Worm (Caenorhabditis elegans): Measurements from ENCODE around the gene clec-162.

clec-162 gene

DNA sequence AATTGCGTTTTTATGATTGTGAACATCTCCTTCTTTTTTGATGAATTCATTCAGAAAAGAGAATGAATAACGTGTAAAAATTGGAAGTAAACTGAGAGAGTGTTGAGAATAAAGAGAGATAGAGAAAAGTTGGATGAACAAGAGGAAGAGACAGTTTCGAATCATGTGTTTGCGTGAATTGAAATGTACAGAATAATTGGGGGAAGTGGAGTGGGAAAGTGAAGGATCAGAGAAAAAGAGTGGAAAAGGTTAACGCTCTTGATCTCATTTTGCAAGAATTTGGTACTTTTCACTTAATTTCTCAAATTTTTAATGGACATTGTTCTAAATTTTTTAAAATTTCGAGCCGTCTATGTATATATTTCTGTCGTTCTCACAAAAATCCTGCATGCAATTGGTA lies 8.3 kb upstream of the clec-162 start:
- TF ChIP-seq lin-35 (GFP tag; optimal IDR thresholded peaks at IDR 0.05), result peak in 1 of 2 experiments; percentile 26
- TF ChIP-seq elt-2 (tag; optimal IDR thresholded peaks at IDR 0.05), result no peak
- no peak for TF ChIP-seq snpc-4 (tag; optimal IDR thresholded peaks at IDR 0.05)
- TF ChIP-seq lsy-2 (tag; optimal IDR thresholded peaks at IDR 0.05), result peak in 1 of 2 experiments; percentile 23
- no peak for TF ChIP-seq lin-13 (GFP tag; optimal IDR thresholded peaks at IDR 0.05)
- TF ChIP-seq unc-98 (GFP tag; IDR thresholded peaks at IDR 0.05), result no peak
- peak in 1 of 6 experiments; percentile 27 for TF ChIP-seq elt-3 (tag; optimal IDR thresholded peaks at IDR 0.05)
- TF ChIP-seq hlh-4 (tag; optimal IDR thresholded peaks at IDR 0.05), result no peak
- TF ChIP-seq skn-1 (tag; optimal IDR thresholded peaks at IDR 0.05), result no peak
- TF ChIP-seq ztf-11 (tag; optimal IDR thresholded peaks at IDR 0.05), result no peak
- peak; percentile 32 for TF ChIP-seq mep-1 (tag; optimal IDR thresholded peaks at IDR 0.05)
- peak; percentile 87 for TF ChIP-seq blmp-1 (tag; optimal IDR thresholded peaks at IDR 0.05)
- TF ChIP-seq tlp-1 (tag; optimal IDR thresholded peaks at IDR 0.05), result no peak
- no peak for TF ChIP-seq nhr-237 (tag; optimal IDR thresholded peaks at IDR 0.05)
- TF ChIP-seq sox-4 (tag; optimal IDR thresholded peaks at IDR 0.05), result no peak
- TF ChIP-seq mdl-1 (tag; optimal IDR thresholded peaks at IDR 0.05), result no peak
- peak; percentile 22 for TF ChIP-seq snu-23 (GFP tag; optimal IDR thresholded peaks at IDR 0.05)
- no peak for TF ChIP-seq jun-1 (tag; optimal IDR thresholded peaks at IDR 0.05)
- TF ChIP-seq nhr-20 (tag; optimal IDR thresholded peaks at IDR 0.05), result peak; percentile 3
- no peak for TF ChIP-seq ets-5 (GFP tag; IDR thresholded peaks at IDR 0.05)
- TF ChIP-seq lin-14 (GFP tag; optimal IDR thresholded peaks at IDR 0.05), result peak; percentile 64
- TF ChIP-seq C04F5.9 (tag; optimal IDR thresholded peaks at IDR 0.05), result no peak
- peak; percentile 74 for TF ChIP-seq nhr-85 (tag)
- no peak for TF ChIP-seq irx-1 (tag; optimal IDR thresholded peaks at IDR 0.05)
- no peak for TF ChIP-seq ceh-8 (GFP tag; optimal IDR thresholded peaks at IDR 0.05)
- TF ChIP-seq fkh-4 (tag; optimal IDR thresholded peaks at IDR 0.05; ENCODE audit: borderline replicate concordance), result no peak
- no peak for TF ChIP-seq ztf-4 (tag; optimal IDR thresholded peaks at IDR 0.05)
- no peak for TF ChIP-seq zag-1 (tag; optimal IDR thresholded peaks at IDR 0.05)

DNA sequence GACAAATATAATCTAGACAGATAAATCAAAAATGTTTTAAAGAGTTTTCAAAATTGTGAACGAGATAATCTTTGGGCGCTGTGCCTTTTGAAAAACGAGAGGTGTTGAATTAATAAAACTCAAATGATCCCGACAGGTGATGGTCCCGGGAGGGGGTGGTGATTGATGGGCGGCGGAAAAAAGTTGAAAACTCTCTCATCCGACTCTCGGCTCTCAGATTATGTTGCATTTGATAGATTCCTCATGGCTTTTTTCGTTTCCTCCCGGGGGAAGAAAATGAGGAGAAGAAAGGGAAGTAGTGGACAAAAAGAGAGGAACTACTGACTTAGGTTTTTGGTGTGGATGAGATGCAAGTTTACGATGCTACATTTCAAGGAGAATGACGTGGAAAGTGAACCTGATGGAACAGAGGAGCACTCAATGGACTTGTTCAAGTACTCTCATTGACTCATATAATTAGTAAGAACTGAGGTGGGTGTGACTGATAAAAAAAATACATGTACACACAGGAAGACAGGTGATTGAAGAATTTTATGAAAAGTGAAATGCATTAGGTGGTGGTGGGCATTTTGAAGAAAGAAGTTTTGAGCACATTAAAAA lies 6.4 kb upstream of the clec-162 start:
- TF ChIP-seq ama-1 (optimal IDR thresholded peaks at IDR 0.05) (no peak), grh-1 (GFP tag; IDR thresholded peaks at IDR 0.05) (no peak), lin-15B (tag; optimal IDR thresholded peaks at IDR 0.05) (no peak), F16B12.6 (tag; optimal IDR thresholded peaks at IDR 0.05) (no peak), mef-2 (tag; optimal IDR thresholded peaks at IDR 0.05) (no peak), nhr-85 (tag) (peak; percentile 9), nhr-47 (tag; optimal IDR thresholded peaks at IDR 0.05) (no peak), hlh-4 (tag; optimal IDR thresholded peaks at IDR 0.05) (no peak), ceh-82 (tag; optimal IDR thresholded peaks at IDR 0.05) (no peak), swsn-7 (tag; optimal IDR thresholded peaks at IDR 0.05) (peak; percentile 24), mab-9 (GFP tag; IDR thresholded peaks at IDR 0.05) (no peak), lsy-2 (tag; optimal IDR thresholded peaks at IDR 0.05) (peak; percentile 1 to 7), pag-3 (tag; optimal IDR thresholded peaks at IDR 0.05; ENCODE audit: borderline replicate concordance, insufficient read depth) (no peak), aha-1 (tag; optimal IDR thresholded peaks at IDR 0.05) (no peak), nhr-71 (tag; optimal IDR thresholded peaks at IDR 0.05) (peak; percentile 60), lin-14 (GFP tag; optimal IDR thresholded peaks at IDR 0.05) (peak; percentile 90), ceh-8 (GFP tag; optimal IDR thresholded peaks at IDR 0.05) (no peak), ets-5 (GFP tag; IDR thresholded peaks at IDR 0.05) (no peak), jun-1 (tag; optimal IDR thresholded peaks at IDR 0.05) (no peak), ces-1 (GFP tag; optimal IDR thresholded peaks at IDR 0.05) (no peak), nhr-77 (tag; optimal IDR thresholded peaks at IDR 0.05) (no peak), nhr-12 (tag; optimal IDR thresholded peaks at IDR 0.05) (no peak), elt-3 (tag; optimal IDR thresholded peaks at IDR 0.05) (no peak), fkh-4 (tag; optimal IDR thresholded peaks at IDR 0.05; ENCODE audit: borderline replicate concordance) (no peak), dsc-1 (tag; optimal IDR thresholded peaks at IDR 0.05) (peak; percentile 75), ceh-63 (GFP tag; optimal IDR thresholded peaks at IDR 0.05) (no peak), snu-23 (GFP tag; optimal IDR thresholded peaks at IDR 0.05) (peak; percentile 19), unc-98 (GFP tag; IDR thresholded peaks at IDR 0.05) (no peak), rnt-1 (tag; optimal IDR thresholded peaks at IDR 0.05) (peak; percentile 74), lin-39 (tag; optimal IDR thresholded peaks at IDR 0.05) (peak; percentile 51), zag-1 (tag; optimal IDR thresholded peaks at IDR 0.05) (no peak), vab-15 (tag; optimal IDR thresholded peaks at IDR 0.05) (no peak), nhr-11 (tag; optimal IDR thresholded peaks at IDR 0.05) (no peak), elt-2 (tag; optimal IDR thresholded peaks at IDR 0.05) (no peak), blmp-1 (tag; optimal IDR thresholded peaks at IDR 0.05) (no peak), zip-4 (GFP tag; optimal IDR thresholded peaks at IDR 0.05) (no peak)
